Worm (Caenorhabditis elegans) whole organism, L4 larva: ENCODE data around the gene cnt-2.

Experiments
- D1046.2 ChIP-seq: fragments of 200-800 bp; sonication (Bioruptor generic); IDR thresholded peaks from 2 replicates; pipeline ENCODE4 v1.3.6; 2022; ENCODE audit warnings: missing genetic modification characterization, missing compliant biosample characterization
- F37D6.2 ChIP-seq: sonication (generic microtip); optimal IDR thresholded peaks from 2 replicates; lab custom pipeline; 2016; ENCODE audit warnings: mild to moderate bottlenecking, missing genetic modification characterization, missing compliant biosample characterization
- R02D3.7 ChIP-seq: fragments of 150-350 bp; sonication (generic microtip); optimal IDR thresholded peaks from 3 replicates; lab custom pipeline; 2014; ENCODE audit warnings: missing biosample characterization, missing genetic modification characterization
- Y105C5A.15 ChIP-seq: fragments of 200-800 bp; sonication (Bioruptor generic); IDR thresholded peaks from 2 replicates; pipeline ENCODE4 v1.3.6; 2022; ENCODE audit warnings: missing genetic modification characterization, missing compliant biosample characterization
- aha-1 ChIP-seq: fragments of 150-350 bp; peaks from one replicate; lab custom pipeline; 2014; ENCODE audit warnings: missing biosample characterization, missing genetic modification characterization
- arid-1 ChIP-seq: fragments of 200-800 bp; sonication (Bioruptor generic); conservative IDR thresholded peaks from 2 replicates; pipeline ENCODE4 v1.3.6; 2022; ENCODE audit warnings: missing genetic modification reagents, missing genetic modification characterization, missing compliant biosample characterization
- ctbp-1 ChIP-seq: fragments of 200-800 bp; sonication (Bioruptor generic); IDR thresholded peaks from 2 replicates; pipeline ENCODE4 v1.3.6; 2022; ENCODE audit warnings: missing genetic modification reagents, missing genetic modification characterization, missing compliant biosample characterization
- daf-16 ChIP-seq, 3 experiments: sonication (generic microtip); optimal IDR thresholded peaks; 2 replicates each; lab custom pipeline; 2016 to 2017; ENCODE audit warnings: missing genetic modification characterization in 3 of 3, missing genetic modification reagents in 3 of 3, mild to moderate bottlenecking in 2 of 3, missing compliant biosample characterization in 2 of 3, missing biosample characterization in 1 of 3, moderate library complexity in 1 of 3
- daf-19 ChIP-seq: fragments of 200-800 bp; sonication (Bioruptor generic); conservative IDR thresholded peaks from 2 replicates; pipeline ENCODE4 v1.3.6; 2022; ENCODE audit warnings: missing genetic modification characterization, missing compliant biosample characterization
- daf-8 ChIP-seq: fragments of 200-800 bp; sonication (Bioruptor generic); IDR thresholded peaks from 2 replicates; pipeline ENCODE4 v1.3.6; 2022; ENCODE audit warnings: missing genetic modification characterization, missing compliant biosample characterization
- dmd-6 ChIP-seq: fragments of 200-800 bp; sonication (Bioruptor generic); IDR thresholded peaks from 2 replicates; pipeline ENCODE4 v1.3.6; 2022; ENCODE audit warnings: missing genetic modification reagents, missing genetic modification characterization, missing compliant biosample characterization
- dpl-1 ChIP-seq: fragments of 150-350 bp; optimal IDR thresholded peaks from 2 replicates; lab custom pipeline; 2014; ENCODE audit warnings: missing biosample characterization, missing genetic modification reagents, missing genetic modification characterization
- dve-1 ChIP-seq: sonication (generic microtip); optimal IDR thresholded peaks from 2 replicates; lab custom pipeline; 2017; ENCODE audit warnings: antibody characterized with exemption, mild to moderate bottlenecking, missing genetic modification characterization, missing compliant biosample characterization; ENCODE audit not compliant: insufficient read depth
- hlh-11 ChIP-seq: fragments of 200-800 bp; sonication (Bioruptor generic); optimal IDR thresholded peaks from 2 replicates; lab custom pipeline; 2018; ENCODE audit warnings: mild to moderate bottlenecking, missing genetic modification characterization, missing compliant biosample characterization
- hlh-30 ChIP-seq: sonication (generic microtip); optimal IDR thresholded peaks from 2 replicates; lab custom pipeline; 2017; ENCODE audit warnings: antibody characterized with exemption, mild to moderate bottlenecking, missing genetic modification characterization, missing compliant biosample characterization; ENCODE audit not compliant: insufficient read depth
- hmg-1.1 ChIP-seq: fragments of 200-800 bp; sonication (Bioruptor generic); IDR thresholded peaks from 2 replicates; pipeline ENCODE4 v1.3.6; 2022; ENCODE audit warnings: missing genetic modification reagents, missing genetic modification characterization, missing compliant biosample characterization
- jun-1 ChIP-seq: fragments of 150-350 bp; optimal IDR thresholded peaks from 2 replicates; lab custom pipeline; 2014; ENCODE audit warnings: missing biosample characterization, missing genetic modification reagents, missing genetic modification characterization
- lim-7 ChIP-seq: fragments of 200-800 bp; sonication (Bioruptor generic); IDR thresholded peaks from 2 replicates; pipeline ENCODE4 v1.3.6; 2022; ENCODE audit warnings: missing genetic modification characterization, missing compliant biosample characterization
- lin-13 ChIP-seq: fragments of 150-350 bp; optimal IDR thresholded peaks from 2 replicates; lab custom pipeline; 2014; ENCODE audit warnings: missing biosample characterization, missing genetic modification reagents, missing genetic modification characterization
- lin-15B ChIP-seq: fragments of 150-350 bp; sonication (generic microtip); optimal IDR thresholded peaks from 3 replicates; lab custom pipeline; 2014; ENCODE audit warnings: missing biosample characterization, missing genetic modification characterization
- lin-38 ChIP-seq: fragments of 200-800 bp; sonication (Bioruptor generic); IDR thresholded peaks from 2 replicates; pipeline ENCODE4 v1.3.6; 2022; ENCODE audit warnings: missing genetic modification reagents, missing genetic modification characterization, missing compliant biosample characterization
- lin-39 ChIP-seq: fragments of 150-350 bp; optimal IDR thresholded peaks from 2 replicates; lab custom pipeline; 2014; ENCODE audit warnings: missing biosample characterization, missing genetic modification reagents, missing genetic modification characterization
- lsy-2 ChIP-seq, 2 experiments: fragments of 150-350 bp in 1 of 2; sonication (generic microtip) in 1 of 2; optimal IDR thresholded peaks; 2 replicates each; lab custom pipeline; 2014 to 2017; ENCODE audit warnings: missing biosample characterization in 2 of 2, missing genetic modification characterization in 2 of 2
- mdl-1 ChIP-seq, 2 experiments: fragments of 150-350 bp in 1 of 2; sonication (generic microtip) in 1 of 2; optimal IDR thresholded peaks; 2 replicates each; lab custom pipeline; 2014 to 2017; ENCODE audit warnings: missing biosample characterization in 2 of 2, missing genetic modification characterization in 2 of 2
- mep-1 ChIP-seq: fragments of 150-350 bp; sonication (generic microtip); optimal IDR thresholded peaks from 3 replicates; lab custom pipeline; 2014; ENCODE audit warnings: missing biosample characterization, missing genetic modification characterization
- mes-2 ChIP-seq: sonication (generic microtip); optimal IDR thresholded peaks from 2 replicates; lab custom pipeline; 2016; ENCODE audit warnings: missing genotype, mild to moderate bottlenecking, missing genetic modification characterization, missing compliant biosample characterization; ENCODE audit not compliant: poor library complexity, severe bottlenecking
- nhr-11 ChIP-seq: fragments of 150-350 bp; optimal IDR thresholded peaks from 2 replicates; lab custom pipeline; 2014; ENCODE audit warnings: missing biosample characterization, missing genetic modification characterization
- nhr-25 ChIP-seq: sonication (generic microtip); optimal IDR thresholded peaks from 2 replicates; lab custom pipeline; 2017; ENCODE audit warnings: missing genetic modification characterization, mild to moderate bottlenecking, missing compliant biosample characterization, antibody characterized with exemption, moderate library complexity, borderline replicate concordance; ENCODE audit not compliant: insufficient read depth
- nhr-28 ChIP-seq: fragments of 150-350 bp; optimal IDR thresholded peaks from 2 replicates; lab custom pipeline; 2014; ENCODE audit warnings: missing biosample characterization, missing genetic modification characterization
- nhr-48 ChIP-seq: sonication (generic microtip); optimal IDR thresholded peaks from 2 replicates; lab custom pipeline; 2016; ENCODE audit warnings: mild to moderate bottlenecking, missing genetic modification characterization, missing compliant biosample characterization
- nhr-77 ChIP-seq: fragments of 150-350 bp; optimal IDR thresholded peaks from 2 replicates; lab custom pipeline; 2014; ENCODE audit warnings: missing biosample characterization, missing genetic modification characterization
- saeg-2 ChIP-seq: fragments of 200-800 bp; sonication (Bioruptor generic); IDR thresholded peaks from 2 replicates; pipeline ENCODE4 v1.3.6; 2022; ENCODE audit warnings: missing genetic modification reagents, missing genetic modification characterization, missing compliant biosample characterization
- sdz-12 ChIP-seq: fragments of 200-800 bp; sonication (Bioruptor generic); optimal IDR thresholded peaks from 2 replicates; lab custom pipeline; 2018; ENCODE audit warnings: mild to moderate bottlenecking, missing genetic modification characterization, missing compliant biosample characterization
- spr-3 ChIP-seq: fragments of 200-800 bp; sonication (Bioruptor generic); optimal IDR thresholded peaks from 2 replicates; lab custom pipeline; 2018; ENCODE audit warnings: mild to moderate bottlenecking, missing genetic modification characterization, missing compliant biosample characterization
- unc-130 ChIP-seq: sonication (generic microtip); optimal IDR thresholded peaks from 2 replicates; lab custom pipeline; 2016; ENCODE audit warnings: missing genetic modification reagents, missing genetic modification characterization, missing compliant biosample characterization

The cnt-2 gene

ce11 chrIII:10628360-10628759 is 26.5 kb upstream of the cnt-2 start:
- TF ChIP-seq saeg-2 (GFP tag; lab: Robert Waterston, UW): no peak
- peak; percentile 46 for TF ChIP-seq mes-2 (tag; lab: Kevin White, UChicago)
- TF ChIP-seq dve-1: peak; percentile 67
- no peak for TF ChIP-seq nhr-11 (tag; lab: Kevin White, UChicago)
- TF ChIP-seq daf-16 (GFP tag; optimal IDR thresholded peaks at IDR 0.05; lab: Kevin White, UChicago): no peak
- peak; percentile 65 for TF ChIP-seq daf-16 (tag; optimal IDR thresholded peaks at IDR 0.05; lab: Kevin White, UChicago)
- TF ChIP-seq lin-15B (tag; lab: Kevin White, UChicago): no peak
- TF ChIP-seq dpl-1 (GFP tag; lab: Kevin White, UChicago): peak; percentile 31
- TF ChIP-seq hlh-11: peak; percentile 58
- TF ChIP-seq F37D6.2 (tag; lab: Kevin White, UChicago): no peak
- no peak for TF ChIP-seq Y105C5A.15 (GFP tag; lab: Robert Waterston, UW)
- TF ChIP-seq nhr-28 (tag; lab: Kevin White, UChicago): peak; percentile 18
- peak; percentile 37 for TF ChIP-seq lin-38 (GFP tag; lab: Robert Waterston, UW)
- peak; percentile 13 for TF ChIP-seq mep-1 (tag; lab: Kevin White, UChicago)
- peak in 1 of 2 experiments; percentile 63 for TF ChIP-seq lsy-2 (tag; optimal IDR thresholded peaks at IDR 0.05; lab: Kevin White, UChicago)
- peak; percentile 3 for TF ChIP-seq lin-13
- peak; percentile 32 for TF ChIP-seq hlh-30 (tag; lab: Kevin White, UChicago)
- TF ChIP-seq nhr-48: no peak
- TF ChIP-seq mdl-1 (tag; optimal IDR thresholded peaks at IDR 0.05; lab: Kevin White, UChicago): peak in 1 of 2 experiments; percentile 73
- TF ChIP-seq dmd-6 (GFP tag; lab: Robert Waterston, UW): peak; percentile 21; the same call in 1 of the 2 replicates
- TF ChIP-seq hmg-1.1 (GFP tag; lab: Robert Waterston, UW): peak; percentile 66
- TF ChIP-seq lim-7 (GFP tag; lab: Robert Waterston, UW): no peak
- TF ChIP-seq arid-1 (GFP tag; lab: Robert Waterston, UW): no peak
- TF ChIP-seq, all 104 proteins: peak for 14

- no peak for TF ChIP-seq daf-8 (GFP tag; lab: Robert Waterston, UW)
Measured at ce11 chrIII:10629043-10629442, 25.8 kb upstream of the cnt-2 start, which contains the start of gene swt-4. TSS of gene swt-4 (minus strand) at chrIII:10629143.

DNA sequence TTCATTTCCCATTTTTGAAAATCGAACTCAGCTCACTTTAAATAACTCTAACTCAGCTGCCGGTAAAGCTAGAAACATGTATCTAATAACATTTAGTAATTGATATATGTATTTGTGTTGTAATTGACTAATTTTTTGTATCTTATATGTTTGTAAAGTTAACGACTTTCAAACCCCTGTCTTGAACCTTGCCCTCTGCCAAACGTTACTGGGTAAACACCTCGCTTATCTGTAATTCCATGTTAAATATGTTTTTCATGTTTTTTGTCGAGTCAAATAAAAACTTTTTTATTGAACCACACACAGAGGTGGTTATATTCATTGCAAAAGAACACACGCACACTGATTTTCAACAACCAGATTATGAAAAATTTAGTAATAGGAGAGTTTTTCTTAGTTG is 25.0 kb upstream of the cnt-2 start:
- TF ChIP-seq jun-1 (tag; lab: Kevin White, UChicago) (no peak), lim-7 (GFP tag; lab: Robert Waterston, UW) (no peak), ctbp-1 (GFP tag; lab: Robert Waterston, UW) (no peak), daf-19 (GFP tag; lab: Robert Waterston, UW) (no peak), aha-1 (tag; lab: Kevin White, UChicago) (peak; percentile 68), R02D3.7 (tag; lab: Kevin White, UChicago) (no peak), sdz-12 (GFP tag; lab: Kevin White, UChicago) (no peak), nhr-25 (tag; lab: Kevin White, UChicago) (peak; percentile 22), dve-1 (peak; percentile 19), lsy-2 (tag; optimal IDR thresholded peaks at IDR 0.05; lab: Kevin White, UChicago) (peak in 1 of 2 experiments; percentile 35), D1046.2 (GFP tag; lab: Robert Waterston, UW) (no peak), F37D6.2 (tag; lab: Kevin White, UChicago) (no peak), lin-39 (tag; lab: Kevin White, UChicago) (no peak), daf-16 (GFP tag; optimal IDR thresholded peaks at IDR 0.05; lab: Kevin White, UChicago) (no peak), daf-16 (tag; optimal IDR thresholded peaks at IDR 0.05; lab: Kevin White, UChicago) (peak; percentile 92), hlh-11 (peak; percentile 12), spr-3 (no peak), unc-130 (GFP tag; lab: Kevin White, UChicago) (no peak), arid-1 (GFP tag; lab: Robert Waterston, UW) (no peak), nhr-77 (tag; lab: Kevin White, UChicago) (peak; percentile 4)
